Worm (Caenorhabditis elegans) whole organism, L1 larva: Measurements from ENCODE around the gene srz-71.

Source experiments
- aha-1 ChIP-seq: fragments of 150-350 bp; optimal IDR thresholded peaks from 2 replicates; lab custom pipeline; 2014; ENCODE audit warnings: missing biosample characterization, missing genetic modification characterization
- alr-1 ChIP-seq: fragments of 200-800 bp; sonication (Bioruptor generic); optimal IDR thresholded peaks from 2 replicates; lab custom pipeline; 2018; ENCODE audit warnings: borderline replicate concordance, mild to moderate bottlenecking, missing genetic modification characterization, missing compliant biosample characterization
- efl-1 ChIP-seq, 4 experiments: fragments of 150-350 bp; optimal IDR thresholded peaks in 3 of 4; peaks in 1 of 4; 1 replicate in 1 of 4; 2 replicates in 3 of 4; lab custom pipeline; 2014; ENCODE audit warnings: missing biosample characterization in 2 of 4, missing genetic modification characterization in 2 of 4, missing genetic modification reagents in 2 of 4
- lin-15B ChIP-seq: fragments of 150-350 bp; sonication (generic microtip); optimal IDR thresholded peaks from 3 replicates; lab custom pipeline; 2014; ENCODE audit warnings: missing biosample characterization, missing genetic modification characterization
- lin-39 ChIP-seq: fragments of 150-350 bp; optimal IDR thresholded peaks from 2 replicates; lab custom pipeline; 2014; ENCODE audit warnings: missing biosample characterization, missing genetic modification reagents, missing genetic modification characterization
- nhr-11 ChIP-seq: fragments of 150-350 bp; optimal IDR thresholded peaks from 2 replicates; lab custom pipeline; 2014; ENCODE audit warnings: missing biosample characterization, missing genetic modification characterization

ce11 chrIV:16350690-16351089, 18.0 kb downstream of the srz-71 start, which contains the start of gene C35D6.4:
- no peak for TF ChIP-seq efl-1 (optimal IDR thresholded peaks at IDR 0.05; lab: Kevin White, UChicago)
- TF ChIP-seq efl-1 (GFP tag; optimal IDR thresholded peaks at IDR 0.05 in 1 of 2; lab: Kevin White, UChicago) = no peak
- TF ChIP-seq lin-15B (tag; lab: Kevin White, UChicago) = no peak
- TF ChIP-seq nhr-11 (tag; lab: Kevin White, UChicago) = no peak
- no peak for TF ChIP-seq alr-1 (tag; lab: Kevin White, UChicago)
- TF ChIP-seq aha-1 = no peak
- no peak for TF ChIP-seq lin-39 (tag; lab: Kevin White, UChicago)
